Worm (Caenorhabditis elegans) whole organism, mixed stage, embryonic: Measurements from ENCODE around the gene tnt-3.

Experiments used
- M03D4.4 ChIP-seq: sonication (generic microtip); optimal IDR thresholded peaks from 2 replicates; lab custom pipeline; 2017; ENCODE audit warnings: mild to moderate bottlenecking, missing genetic modification characterization, missing compliant biosample characterization
- bed-3 ChIP-seq: fragments of 200-800 bp; sonication (Bioruptor generic); optimal IDR thresholded peaks from 3 replicates; lab custom pipeline; 2018; ENCODE audit warnings: mild to moderate bottlenecking, missing genetic modification characterization, moderate library complexity, missing compliant biosample characterization
- blmp-1 ChIP-seq: fragments of 150-350 bp; optimal IDR thresholded peaks from 2 replicates; lab custom pipeline; 2014; ENCODE audit warnings: missing biosample characterization, missing genetic modification characterization
- ceh-39 ChIP-seq: fragments of 150-350 bp; optimal IDR thresholded peaks from 2 replicates; lab custom pipeline; 2014; ENCODE audit warnings: missing biosample characterization, missing genetic modification characterization
- ceh-43 ChIP-seq: fragments of 200-800 bp; sonication (Bioruptor generic); optimal IDR thresholded peaks from 2 replicates; lab custom pipeline; 2018; ENCODE audit warnings: mild to moderate bottlenecking, missing genetic modification characterization, moderate library complexity, missing compliant biosample characterization
- ceh-83 ChIP-seq: fragments of 200-800 bp; sonication (Bioruptor generic); optimal IDR thresholded peaks from 2 replicates; lab custom pipeline; 2018; ENCODE audit warnings: mild to moderate bottlenecking, missing genetic modification characterization, missing compliant biosample characterization
- ces-1 ChIP-seq: fragments of 150-350 bp; optimal IDR thresholded peaks from 2 replicates; lab custom pipeline; 2014; ENCODE audit warnings: missing biosample characterization, missing genetic modification reagents, missing genetic modification characterization
- cnd-1 ChIP-seq: fragments of 200-800 bp; sonication (Bioruptor generic); optimal IDR thresholded peaks from 2 replicates; lab custom pipeline; 2018; ENCODE audit warnings: mild to moderate bottlenecking, missing genetic modification characterization, missing compliant biosample characterization
- drap-1 ChIP-seq: fragments of 200-800 bp; sonication (Bioruptor generic); optimal IDR thresholded peaks from 3 replicates; lab custom pipeline; 2018; ENCODE audit warnings: mild to moderate bottlenecking, missing genetic modification characterization, missing compliant biosample characterization
- elt-1 ChIP-seq: sonication (generic microtip); optimal IDR thresholded peaks from 2 replicates; lab custom pipeline; 2017; ENCODE audit warnings: missing genetic modification characterization, mild to moderate bottlenecking, missing compliant biosample characterization, antibody characterized with exemption, moderate library complexity, borderline replicate concordance; ENCODE audit not compliant: insufficient read depth
- elt-3 ChIP-seq: fragments of 150-350 bp; optimal IDR thresholded peaks from 2 replicates; lab custom pipeline; 2014; ENCODE audit warnings: missing biosample characterization, missing genetic modification characterization
- flh-1 ChIP-seq: fragments of 200-800 bp; sonication (Bioruptor generic); optimal IDR thresholded peaks from 2 replicates; lab custom pipeline; 2018; ENCODE audit warnings: mild to moderate bottlenecking, missing genetic modification characterization, moderate library complexity, missing compliant biosample characterization
- ham-2 ChIP-seq: fragments of 200-800 bp; sonication (Bioruptor generic); optimal IDR thresholded peaks from 2 replicates; lab custom pipeline; 2018; ENCODE audit warnings: mild to moderate bottlenecking, missing genetic modification characterization, missing compliant biosample characterization
- hlh-1 ChIP-seq: fragments of 150-350 bp; optimal IDR thresholded peaks from 2 replicates; lab custom pipeline; 2014; ENCODE audit warnings: missing biosample characterization, missing genetic modification reagents, missing genetic modification characterization
- lin-13 ChIP-seq: fragments of 150-350 bp; optimal IDR thresholded peaks from 2 replicates; lab custom pipeline; 2014; ENCODE audit warnings: missing biosample characterization, missing genetic modification characterization
- lin-32 ChIP-seq: fragments of 200-800 bp; sonication (Bioruptor generic); optimal IDR thresholded peaks from 2 replicates; lab custom pipeline; 2018; ENCODE audit warnings: mild to moderate bottlenecking, missing genetic modification characterization, missing compliant biosample characterization
- lsy-2 ChIP-seq: fragments of 150-350 bp; optimal IDR thresholded peaks from 2 replicates; lab custom pipeline; 2014; ENCODE audit warnings: missing biosample characterization, missing genetic modification characterization
- mab-5 ChIP-seq: fragments of 150-350 bp; optimal IDR thresholded peaks from 2 replicates; lab custom pipeline; 2014; ENCODE audit warnings: missing biosample characterization, missing genetic modification characterization
- mep-1 ChIP-seq: fragments of 150-350 bp; optimal IDR thresholded peaks from 2 replicates; lab custom pipeline; 2017; ENCODE audit warnings: missing biosample characterization, missing genetic modification reagents, missing genetic modification characterization, inconsistent platforms
- mls-2 ChIP-seq: sonication (generic microtip); optimal IDR thresholded peaks from 2 replicates; lab custom pipeline; 2016; ENCODE audit warnings: mild to moderate bottlenecking, missing genetic modification characterization, moderate library complexity, missing compliant biosample characterization
- nhr-12 ChIP-seq: fragments of 150-350 bp; optimal IDR thresholded peaks from 2 replicates; lab custom pipeline; 2014; ENCODE audit warnings: missing biosample characterization, missing genetic modification characterization
- nhr-2 ChIP-seq: fragments of 150-350 bp; optimal IDR thresholded peaks from 2 replicates; lab custom pipeline; 2014; ENCODE audit warnings: missing biosample characterization, missing genetic modification characterization
- nhr-237 ChIP-seq: fragments of 150-350 bp; optimal IDR thresholded peaks from 2 replicates; lab custom pipeline; 2014; ENCODE audit warnings: missing biosample characterization, missing genetic modification characterization
- nhr-28 ChIP-seq: fragments of 150-350 bp; optimal IDR thresholded peaks from 2 replicates; lab custom pipeline; 2014; ENCODE audit warnings: missing biosample characterization, missing genetic modification characterization
- pha-4 ChIP-seq: fragments of 150-350 bp; optimal IDR thresholded peaks from 2 replicates; lab custom pipeline; 2018; ENCODE audit warnings: missing biosample characterization, missing genetic modification reagents, missing genetic modification characterization
- sem-2 ChIP-seq: fragments of 200-800 bp; sonication (Bioruptor generic); optimal IDR thresholded peaks from 2 replicates; lab custom pipeline; 2018; ENCODE audit warnings: mild to moderate bottlenecking, missing genetic modification characterization, missing compliant biosample characterization
- snpc-4 ChIP-seq: fragments of 150-350 bp; optimal IDR thresholded peaks from 2 replicates; lab custom pipeline; 2014; ENCODE audit warnings: missing biosample characterization, missing genetic modification characterization
- sptf-1 ChIP-seq: sonication (generic microtip); optimal IDR thresholded peaks from 2 replicates; lab custom pipeline; 2017; ENCODE audit warnings: mild to moderate bottlenecking, missing genetic modification characterization, moderate library complexity, missing compliant biosample characterization
- unc-120 ChIP-seq: sonication (generic microtip); optimal IDR thresholded peaks from 2 replicates; lab custom pipeline; 2017; ENCODE audit warnings: missing genetic modification characterization, missing compliant biosample characterization; ENCODE audit not compliant: poor library complexity, severe bottlenecking
- unc-39 ChIP-seq: fragments of 150-350 bp; optimal IDR thresholded peaks from 2 replicates; lab custom pipeline; 2014; ENCODE audit warnings: missing biosample characterization, missing genetic modification characterization
- unc-62 ChIP-seq: fragments of 150-350 bp; optimal IDR thresholded peaks from 2 replicates; lab custom pipeline; 2014; ENCODE audit warnings: missing biosample characterization, missing genetic modification reagents, missing genetic modification characterization
- ztf-11 ChIP-seq: fragments of 150-350 bp; optimal IDR thresholded peaks from 2 replicates; lab custom pipeline; 2014; ENCODE audit warnings: missing biosample characterization, missing genetic modification characterization

The tnt-3 gene

ce11 chrX:7988457-7988856 is 43.6 kb upstream of the tnt-3 start:
- TF ChIP-seq ceh-43 (GFP tag; lab: Kevin White, UChicago), result no peak
- TF ChIP-seq flh-1 (GFP tag; lab: Kevin White, UChicago), result no peak
- no peak for TF ChIP-seq pha-4 (tag; lab: Kevin White, UChicago)
- TF ChIP-seq nhr-12 (tag; lab: Kevin White, UChicago), result no peak
- TF ChIP-seq nhr-237 (tag; lab: Kevin White, UChicago), result no peak
- TF ChIP-seq lin-13 (tag; lab: Kevin White, UChicago), result no peak
- no peak for TF ChIP-seq ceh-83 (GFP tag; lab: Kevin White, UChicago)

- TF ChIP-seq unc-120, result no peak
- TF ChIP-seq mls-2 (tag; lab: Kevin White, UChicago), result no peak
- TF ChIP-seq lin-32, result no peak
- no peak for TF ChIP-seq blmp-1 (tag; lab: Kevin White, UChicago)
- no peak for TF ChIP-seq mep-1
- no peak for TF ChIP-seq nhr-12 (tag; lab: Kevin White, UChicago)
- TF ChIP-seq lin-13 (tag; lab: Kevin White, UChicago), result no peak
- TF ChIP-seq sem-2 (GFP tag; lab: Kevin White, UChicago), result no peak
- no peak for TF ChIP-seq ceh-39
Observed at ce11 chrX:7986892-7987291, 42.0 kb upstream of the tnt-3 start.

- TF ChIP-seq M03D4.4 (tag; lab: Kevin White, UChicago) (no peak), blmp-1 (tag; lab: Kevin White, UChicago) (no peak), ztf-11 (tag; lab: Kevin White, UChicago) (no peak), nhr-28 (tag; lab: Kevin White, UChicago) (no peak), flh-1 (GFP tag; lab: Kevin White, UChicago) (no peak), ceh-83 (GFP tag; lab: Kevin White, UChicago) (no peak), snpc-4 (tag; lab: Kevin White, UChicago) (no peak), lin-13 (tag; lab: Kevin White, UChicago) (no peak), cnd-1 (tag; lab: Kevin White, UChicago) (no peak), bed-3 (GFP tag; lab: Kevin White, UChicago) (no peak), unc-120 (no peak), unc-39 (tag; lab: Kevin White, UChicago) (no peak), elt-3 (no peak), sptf-1 (tag; lab: Kevin White, UChicago) (no peak), lin-32 (no peak), mep-1 (no peak)
- TF ChIP-seq, all 35 proteins: peak for 0
Observed at ce11 chrX:7985495-7986029, 40.7 kb upstream of the tnt-3 start, which contains the start of gene F45E1.4. TSS of gene F45E1.4 (plus strand) at chrX:7985979.

ce11 chrX:7984742-7985141 is 39.8 kb upstream of the tnt-3 start:
- TF ChIP-seq M03D4.4 (tag; lab: Kevin White, UChicago) (no peak), lsy-2 (tag; lab: Kevin White, UChicago) (no peak), ham-2 (no peak), mls-2 (tag; lab: Kevin White, UChicago) (no peak), sptf-1 (tag; lab: Kevin White, UChicago) (no peak), elt-3 (no peak), ceh-83 (GFP tag; lab: Kevin White, UChicago) (no peak), hlh-1 (tag; lab: Kevin White, UChicago) (no peak), mab-5 (no peak), elt-1 (tag; lab: Kevin White, UChicago) (no peak), pha-4 (tag; lab: Kevin White, UChicago) (no peak), unc-39 (tag; lab: Kevin White, UChicago) (no peak), bed-3 (GFP tag; lab: Kevin White, UChicago) (no peak), lin-32 (no peak), blmp-1 (tag; lab: Kevin White, UChicago) (no peak), drap-1 (GFP tag; lab: Kevin White, UChicago) (no peak), nhr-2 (no peak), lin-13 (tag; lab: Kevin White, UChicago) (no peak)
- TF ChIP-seq, all 35 proteins: peak for 0

ce11 chrX:7982047-7982446 is 37.1 kb upstream of the tnt-3 start, which contains the start of gene his-71:
TSS of gene his-71 (minus strand) at chrX:7982070.
- TF ChIP-seq unc-62 (GFP tag; lab: Kevin White, UChicago), result no peak
- no peak for TF ChIP-seq unc-39 (tag; lab: Kevin White, UChicago)
- no peak for TF ChIP-seq ceh-39
- TF ChIP-seq pha-4 (tag; lab: Kevin White, UChicago), result no peak
- TF ChIP-seq blmp-1 (tag; lab: Kevin White, UChicago), result no peak
- TF ChIP-seq ham-2, result no peak
- no peak for TF ChIP-seq sem-2 (GFP tag; lab: Kevin White, UChicago)
- no peak for TF ChIP-seq ceh-83 (GFP tag; lab: Kevin White, UChicago)
- TF ChIP-seq nhr-28 (tag; lab: Kevin White, UChicago), result no peak
- no peak for TF ChIP-seq elt-1 (tag; lab: Kevin White, UChicago)
- TF ChIP-seq nhr-237 (tag; lab: Kevin White, UChicago), result no peak
- no peak for TF ChIP-seq cnd-1 (tag; lab: Kevin White, UChicago)
- TF ChIP-seq ces-1 (GFP tag; lab: Kevin White, UChicago), result no peak
- TF ChIP-seq mls-2 (tag; lab: Kevin White, UChicago), result no peak
- TF ChIP-seq elt-3, result no peak
- no peak for TF ChIP-seq nhr-12 (tag; lab: Kevin White, UChicago)
